Fruit fly (Drosophila melanogaster): ENCODE data around the gene ry.

DNA sequence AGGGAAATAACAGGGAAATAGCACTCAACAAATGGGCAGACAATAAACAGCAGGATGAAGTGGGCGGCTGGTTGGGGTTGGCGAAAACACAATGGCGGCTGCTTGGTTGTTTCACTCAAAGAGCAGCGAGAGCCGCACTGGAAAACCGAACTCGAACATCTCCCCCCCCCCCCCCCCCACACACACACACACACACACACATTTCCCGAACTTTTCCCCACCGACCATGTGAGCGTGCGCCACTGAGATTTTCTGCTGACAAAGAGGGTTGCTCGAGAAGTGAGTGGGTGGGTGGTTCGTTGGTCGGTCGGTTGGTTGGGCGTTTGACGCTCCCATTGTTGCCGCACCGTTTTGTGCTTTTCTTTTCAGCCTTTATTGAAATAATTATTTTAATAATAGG is 40.8 kb downstream of the ry start:
- TF ChIP-seq psq (optimal IDR thresholded peaks at IDR 0.05): no peak
- TF ChIP-seq pan (optimal IDR thresholded peaks at IDR 0.05): no peak

All from whole organism.